Worm (Caenorhabditis elegans) whole organism, L4/young adult: ENCODE measurements around the gene srt-27.

ENCODE experiments used
- W03F9.2 ChIP-seq: fragments of 150-350 bp; optimal IDR thresholded peaks from 2 replicates; lab custom pipeline; 2014; ENCODE audit warnings: missing biosample characterization, missing genetic modification characterization
- dao-5 ChIP-seq: sonication (generic microtip); optimal IDR thresholded peaks from 2 replicates; lab custom pipeline; 2016; ENCODE audit warnings: missing genotype, missing genetic modification characterization, moderate library complexity, missing compliant biosample characterization

DNA sequence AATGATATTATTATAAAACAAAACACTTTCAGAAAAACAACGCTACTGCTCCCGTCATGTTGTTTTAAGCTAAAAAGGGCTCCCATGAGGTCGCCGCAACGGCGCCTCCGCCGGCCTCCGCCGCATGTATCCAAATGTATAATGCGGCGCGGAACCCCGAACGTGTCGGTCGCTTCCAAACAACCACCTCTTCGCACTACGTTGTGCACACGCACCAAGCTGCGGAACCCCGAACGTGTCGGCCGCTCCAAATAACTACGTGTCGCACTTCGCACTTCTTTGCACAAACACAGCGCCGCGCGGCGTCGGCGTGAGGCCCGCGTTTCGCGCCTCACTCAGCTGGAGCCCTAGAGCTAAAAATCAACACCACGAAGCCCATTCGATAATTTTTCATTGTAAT, 3.7 kb downstream of the srt-27 start:
- TF ChIP-seq dao-5 (tag; lab: Kevin White, UChicago) (no peak), W03F9.2 (tag; lab: Kevin White, UChicago) (no peak)
